Worm (Caenorhabditis elegans): ENCODE measurements around the gene B0554.7.

- no peak for TF ChIP-seq med-1 (GFP tag; optimal IDR thresholded peaks at IDR 0.05; ENCODE audit: insufficient read depth)
- TF ChIP-seq cog-1 (tag; optimal IDR thresholded peaks at IDR 0.05) = no peak
- no peak for TF ChIP-seq flt-1 (GFP tag; IDR thresholded peaks at IDR 0.05)
- no peak for TF ChIP-seq ref-1 (GFP tag; conservative IDR thresholded peaks at IDR 0.05)
- TF ChIP-seq T22C8.4 (GFP tag; IDR thresholded peaks at IDR 0.05) = no peak
- no peak for TF ChIP-seq klf-2 (GFP tag; conservative IDR thresholded peaks at IDR 0.05)
- no peak for TF ChIP-seq tab-1 (GFP tag; IDR thresholded peaks at IDR 0.05)
- no peak for TF ChIP-seq ztf-29 (GFP tag; IDR thresholded peaks at IDR 0.05)
- no peak for TF ChIP-seq ztf-23 (GFP tag; IDR thresholded peaks at IDR 0.05)
Observed at ce11 chrV:453569-453968, 12.7 kb upstream of the B0554.7 start, which contains the start of gene nhr-98.
